Worm (Caenorhabditis elegans) whole organism, midembryonic: Measurements from ENCODE around the gene grld-1.

ENCODE experiments used
- T22C8.4 ChIP-seq: fragments of 200-800 bp; sonication (Bioruptor generic); IDR thresholded peaks from 2 replicates; pipeline ENCODE4 v1.3.6; 2022; ENCODE audit warnings: missing genetic modification characterization, missing compliant biosample characterization
- cog-1 ChIP-seq: sonication (generic microtip); optimal IDR thresholded peaks from 2 replicates; lab custom pipeline; 2016; ENCODE audit warnings: missing genetic modification characterization, missing compliant biosample characterization
- flt-1 ChIP-seq: fragments of 200-800 bp; sonication (Bioruptor generic); IDR thresholded peaks from 2 replicates; pipeline ENCODE4 v1.3.6; 2022; ENCODE audit warnings: missing genetic modification characterization, missing compliant biosample characterization
- med-1 ChIP-seq: sonication (generic microtip); optimal IDR thresholded peaks from 2 replicates; lab custom pipeline; 2017; ENCODE audit warnings: missing genetic modification characterization, mild to moderate bottlenecking, missing compliant biosample characterization, antibody characterized with exemption, missing genetic modification reagents; ENCODE audit not compliant: insufficient read depth
- ref-1 ChIP-seq: fragments of 200-800 bp; sonication (Bioruptor generic); conservative IDR thresholded peaks from 2 replicates; pipeline ENCODE4 v1.3.6; 2022; ENCODE audit warnings: missing genetic modification reagents, missing genetic modification characterization, missing compliant biosample characterization
- ztf-29 ChIP-seq: fragments of 200-800 bp; sonication (Bioruptor generic); IDR thresholded peaks from 2 replicates; pipeline ENCODE4 v1.3.6; 2022; ENCODE audit warnings: missing genetic modification reagents, missing genetic modification characterization, missing compliant biosample characterization

- TF ChIP-seq flt-1, result no peak
- no peak for TF ChIP-seq cog-1 (tag; lab: Kevin White, UChicago)
- TF ChIP-seq ztf-29 (GFP tag; lab: Robert Waterston, UW), result no peak
- TF ChIP-seq ref-1 (GFP tag; lab: Robert Waterston, UW), result no peak
- no peak for TF ChIP-seq med-1 (GFP tag; lab: Kevin White, UChicago)
- TF ChIP-seq T22C8.4, result no peak
Observed at ce11 chrIV:159864-160263, 34.1 kb upstream of the grld-1 start, which contains the start of gene Y38C1AA.19.
